Fruit fly (Drosophila melanogaster) whole organism, embryonic: ENCODE results near the gene Acp63F.

ENCODE experiments used
- CG10274 ChIP-seq: fragments of 200-800 bp; sonication (Bioruptor generic); optimal IDR thresholded peaks from 3 replicates; lab custom pipeline; 2017; ENCODE audit warnings: missing biosample characterization, mild to moderate bottlenecking, missing genetic modification characterization
- CG10565 ChIP-seq: fragments of 200-800 bp; sonication (Bioruptor generic); optimal IDR thresholded peaks from 3 replicates; lab custom pipeline; 2016; ENCODE audit warnings: missing biosample characterization, mild to moderate bottlenecking, missing genetic modification characterization
- CG11504 ChIP-seq: fragments of 200-800 bp; sonication (Bioruptor generic); optimal IDR thresholded peaks from 3 replicates; lab custom pipeline; 2019; ENCODE audit warnings: missing biosample characterization, mild to moderate bottlenecking, missing genetic modification characterization, moderate library complexity
- CG11695 ChIP-seq: fragments of 200-800 bp; sonication (Bioruptor generic); IDR thresholded peaks from 3 replicates; pipeline ENCODE4 v1.3.6; 2022; ENCODE audit warnings: missing biosample characterization, missing genetic modification characterization
- CG13123 ChIP-seq: fragments of 200-800 bp; sonication (Bioruptor generic); optimal IDR thresholded peaks from 2 replicates; lab custom pipeline; 2016; ENCODE audit warnings: missing biosample characterization, missing genetic modification characterization
- CG14014 ChIP-seq: fragments of 200-800 bp; sonication (Bioruptor generic); IDR thresholded peaks from 2 replicates; pipeline ENCODE4 v1.3.6; 2022; ENCODE audit warnings: missing biosample characterization, missing genetic modification characterization
- CG14965 ChIP-seq: fragments of 200-800 bp; sonication (Bioruptor generic); optimal IDR thresholded peaks from 2 replicates; lab custom pipeline; 2016; ENCODE audit warnings: missing biosample characterization, missing genetic modification characterization, borderline replicate concordance
- CG15011 ChIP-seq: fragments of 200-800 bp; sonication (Bioruptor generic); optimal IDR thresholded peaks from 3 replicates; lab custom pipeline; 2018; ENCODE audit warnings: missing biosample characterization, mild to moderate bottlenecking, missing genetic modification characterization
- CG1602 ChIP-seq: fragments of 200-800 bp; sonication (Bioruptor generic); optimal IDR thresholded peaks from 3 replicates; lab custom pipeline; 2016; ENCODE audit warnings: missing biosample characterization, missing genetic modification characterization
- CG17829 ChIP-seq: fragments of 200-800 bp; optimal IDR thresholded peaks from 2 replicates; lab custom pipeline; 2019; ENCODE audit warnings: missing biosample characterization, mild to moderate bottlenecking, missing genetic modification characterization, moderate library complexity
- CG31441 ChIP-seq: fragments of 200-800 bp; sonication (Bioruptor generic); IDR thresholded peaks from 2 replicates; pipeline ENCODE4 v1.3.6; 2022; ENCODE audit warnings: missing biosample characterization, missing genetic modification characterization
- CG34224 ChIP-seq: fragments of 200-800 bp; sonication (Bioruptor generic); IDR thresholded peaks from 3 replicates; pipeline ENCODE4 v1.3.6; 2022; ENCODE audit warnings: missing biosample characterization, missing genetic modification characterization; ENCODE audit not compliant: partially characterized antibody
- CG5180 ChIP-seq: fragments of 200-800 bp; sonication (Bioruptor generic); optimal IDR thresholded peaks from 3 replicates; lab custom pipeline; 2017; ENCODE audit warnings: missing biosample characterization, missing genetic modification characterization, mild to moderate bottlenecking, moderate library complexity, missing genetic modification reagents
- CG5953 ChIP-seq: fragments of 200-800 bp; sonication (Bioruptor generic); IDR thresholded peaks from 2 replicates; pipeline ENCODE4 v1.3.6; 2022; ENCODE audit warnings: missing biosample characterization, missing genetic modification characterization
- CG7556 ChIP-seq: fragments of 200-800 bp; sonication (Bioruptor generic); optimal IDR thresholded peaks from 2 replicates; lab custom pipeline; 2017; ENCODE audit warnings: missing biosample characterization, mild to moderate bottlenecking, missing genetic modification characterization
- CG9437 ChIP-seq: fragments of 200-800 bp; sonication (Bioruptor generic); optimal IDR thresholded peaks from 2 replicates; lab custom pipeline; 2018; ENCODE audit warnings: missing biosample characterization, mild to moderate bottlenecking, missing genetic modification characterization
- CkIIα-i1 ChIP-seq: fragments of 200-800 bp; sonication (Bioruptor generic); IDR thresholded peaks from 2 replicates; pipeline ENCODE4 v1.3.6; 2022; ENCODE audit warnings: missing biosample characterization, missing genetic modification characterization
- D19A ChIP-seq: fragments of 200-800 bp; optimal IDR thresholded peaks from 3 replicates; lab custom pipeline; 2019; ENCODE audit warnings: missing biosample characterization, mild to moderate bottlenecking, missing genetic modification characterization, moderate library complexity
- Dbx ChIP-seq: fragments of 200-800 bp; sonication (Bioruptor generic); IDR thresholded peaks from 3 replicates; pipeline ENCODE4 v1.3.6; 2022; ENCODE audit warnings: missing biosample characterization, missing genetic modification characterization
- Dfd ChIP-seq, 2 experiments: fragments of >200 bp; optimal IDR thresholded peaks; 2 replicates each; lab custom pipeline; 2017; ENCODE audit warnings: missing biosample characterization in 2 of 2, missing genetic modification characterization in 2 of 2
- Fer3 ChIP-seq: fragments of 200-800 bp; sonication (Bioruptor generic); optimal IDR thresholded peaks from 2 replicates; lab custom pipeline; 2018; ENCODE audit warnings: missing biosample characterization, mild to moderate bottlenecking, missing genetic modification characterization, moderate library complexity
- H2.0 ChIP-seq: fragments of 200-800 bp; sonication (Bioruptor generic); IDR thresholded peaks from 2 replicates; pipeline ENCODE4 v1.3.6; 2022; ENCODE audit warnings: missing biosample characterization, missing genetic modification characterization
- HmgZ ChIP-seq: fragments of 200-800 bp; sonication (Bioruptor generic); optimal IDR thresholded peaks from 2 replicates; lab custom pipeline; 2018; ENCODE audit warnings: missing biosample characterization, mild to moderate bottlenecking, missing genetic modification characterization
- MBD-R2 ChIP-seq: fragments of 200-800 bp; sonication (Bioruptor generic); IDR thresholded peaks from 2 replicates; pipeline ENCODE4 v1.3.6; 2022; ENCODE audit warnings: missing biosample characterization, missing genetic modification characterization
- Mrtf ChIP-seq: fragments of 200-800 bp; sonication (Bioruptor generic); IDR thresholded peaks from 3 replicates; pipeline ENCODE4 v1.3.6; 2022; ENCODE audit warnings: missing biosample characterization, missing genetic modification characterization
- Opbp ChIP-seq: fragments of 200-800 bp; sonication (Bioruptor generic); IDR thresholded peaks from 3 replicates; pipeline ENCODE4 v1.3.6; 2022; ENCODE audit warnings: missing biosample characterization, missing genetic modification characterization; ENCODE audit not compliant: partially characterized antibody
- PHDP ChIP-seq: fragments of 200-800 bp; sonication (Bioruptor generic); optimal IDR thresholded peaks from 3 replicates; lab custom pipeline; 2018; ENCODE audit warnings: missing biosample characterization, mild to moderate bottlenecking, missing genetic modification characterization, moderate library complexity
- Pdp1 ChIP-seq, 2 experiments: fragments of 200-800 bp; sonication (Bioruptor generic); optimal IDR thresholded peaks; 3 replicates each; lab custom pipeline; 2016; ENCODE audit warnings: missing biosample characterization in 2 of 2, missing genetic modification characterization in 2 of 2, mild to moderate bottlenecking in 1 of 2, moderate library complexity in 1 of 2
- Sry-β ChIP-seq: fragments of 200-800 bp; sonication (Bioruptor generic); optimal IDR thresholded peaks from 2 replicates; lab custom pipeline; 2018; ENCODE audit warnings: missing biosample characterization, mild to moderate bottlenecking, missing genetic modification characterization, moderate library complexity
- Sry-δ ChIP-seq: fragments of 200-800 bp; sonication (Bioruptor generic); optimal IDR thresholded peaks from 2 replicates; lab custom pipeline; 2016; ENCODE audit warnings: missing biosample characterization, missing genetic modification characterization
- Usf ChIP-seq: fragments of 200-800 bp; sonication (Bioruptor generic); optimal IDR thresholded peaks from 2 replicates; lab custom pipeline; 2017; ENCODE audit warnings: missing genotype, missing biosample characterization, missing genetic modification characterization
- br ChIP-seq: fragments of >200 bp; optimal IDR thresholded peaks from 2 replicates; lab custom pipeline; 2017
- cato ChIP-seq: fragments of 200-800 bp; sonication (Bioruptor generic); optimal IDR thresholded peaks from 2 replicates; lab custom pipeline; 2016; ENCODE audit warnings: missing biosample characterization, missing genetic modification characterization, borderline replicate concordance
- chinmo ChIP-seq: fragments of 200-800 bp; sonication (Bioruptor generic); IDR thresholded peaks from 4 replicates; pipeline ENCODE4 v1.3.6; 2022; ENCODE audit warnings: missing biosample characterization, missing genetic modification characterization; ENCODE audit not compliant: partially characterized antibody
- dmrt11E ChIP-seq: fragments of 200-800 bp; sonication (Bioruptor generic); optimal IDR thresholded peaks from 3 replicates; lab custom pipeline; 2018; ENCODE audit warnings: missing biosample characterization, mild to moderate bottlenecking, missing genetic modification characterization, moderate library complexity
- dmrt99B ChIP-seq: fragments of 200-800 bp; sonication (Bioruptor generic); optimal IDR thresholded peaks from 2 replicates; lab custom pipeline; 2018; ENCODE audit warnings: missing biosample characterization, mild to moderate bottlenecking, missing genetic modification characterization, moderate library complexity
- dpn ChIP-seq, 2 experiments: fragments of 200-800 bp; sonication (Bioruptor generic); optimal IDR thresholded peaks; 3 replicates each; lab custom pipeline; 2016; ENCODE audit warnings: missing biosample characterization in 2 of 2, missing genetic modification characterization in 2 of 2
- ewg ChIP-seq: fragments of 200-800 bp; sonication (Bioruptor generic); optimal IDR thresholded peaks from 3 replicates; lab custom pipeline; 2017; ENCODE audit warnings: mild to moderate bottlenecking, missing biosample characterization, missing genetic modification reagents, missing genetic modification characterization
- hkb ChIP-seq, 2 experiments: fragments of 200-800 bp in 1 of 2; fragments of >200 bp in 1 of 2; sonication (Bioruptor generic) in 1 of 2; IDR thresholded peaks in 1 of 2; optimal IDR thresholded peaks in 1 of 2; 2 replicates each; pipeline versions ENCODE4 v1.3.6 to Lab custom; 2017 to 2022; ENCODE audit warnings: missing biosample characterization in 1 of 2, missing genetic modification characterization in 1 of 2
- jumu ChIP-seq: fragments of 200-800 bp; sonication (Bioruptor generic); optimal IDR thresholded peaks from 3 replicates; lab custom pipeline; 2016; ENCODE audit warnings: missing biosample characterization, missing genetic modification characterization
- lilli ChIP-seq: fragments of 200-800 bp; sonication (Bioruptor generic); optimal IDR thresholded peaks from 3 replicates; lab custom pipeline; 2016; ENCODE audit warnings: missing biosample characterization, missing genetic modification characterization
- pan ChIP-seq, 4 experiments: fragments of >200 bp in 3 of 4; fragments of 200-800 bp in 1 of 4; sonication (Bioruptor generic) in 1 of 4; optimal IDR thresholded peaks in 3 of 4; IDR thresholded peaks in 1 of 4; 2 replicates each; pipeline versions ENCODE4 v1.3.6 to Lab custom; 2017 to 2022; ENCODE audit warnings: missing biosample characterization in 2 of 4, missing genetic modification characterization in 2 of 4, mixed read lengths in 1 of 4
- phol ChIP-seq: fragments of 200-800 bp; sonication (Bioruptor generic); optimal IDR thresholded peaks from 3 replicates; lab custom pipeline; 2018; ENCODE audit warnings: missing biosample characterization, mild to moderate bottlenecking, missing genetic modification characterization, moderate library complexity
- sc ChIP-seq, 3 experiments: fragments of >200 bp in 2 of 3; fragments of 200-800 bp in 1 of 3; sonication (Bioruptor generic) in 1 of 3; optimal IDR thresholded peaks; 2 replicates in 2 of 3; 3 replicates in 1 of 3; lab custom pipeline; 2017; ENCODE audit warnings: mild to moderate bottlenecking in 1 of 3, missing biosample characterization in 1 of 3, missing genetic modification characterization in 1 of 3, missing genetic modification reagents in 1 of 3
- sob ChIP-seq: fragments of 200-800 bp; sonication (Bioruptor generic); IDR thresholded peaks from 2 replicates; pipeline ENCODE4 v1.3.6; 2022; ENCODE audit warnings: missing biosample characterization, missing genetic modification characterization
- toy ChIP-seq: fragments of 200-800 bp; sonication (Bioruptor generic); IDR thresholded peaks from 2 replicates; pipeline ENCODE4 v1.3.6; 2022; ENCODE audit warnings: missing biosample characterization, missing genetic modification characterization
- unpg ChIP-seq: fragments of 200-800 bp; sonication (Bioruptor generic); optimal IDR thresholded peaks from 3 replicates; lab custom pipeline; 2018; ENCODE audit warnings: missing biosample characterization, mild to moderate bottlenecking, missing genetic modification characterization, moderate library complexity

Gene Acp63F

DNA sequence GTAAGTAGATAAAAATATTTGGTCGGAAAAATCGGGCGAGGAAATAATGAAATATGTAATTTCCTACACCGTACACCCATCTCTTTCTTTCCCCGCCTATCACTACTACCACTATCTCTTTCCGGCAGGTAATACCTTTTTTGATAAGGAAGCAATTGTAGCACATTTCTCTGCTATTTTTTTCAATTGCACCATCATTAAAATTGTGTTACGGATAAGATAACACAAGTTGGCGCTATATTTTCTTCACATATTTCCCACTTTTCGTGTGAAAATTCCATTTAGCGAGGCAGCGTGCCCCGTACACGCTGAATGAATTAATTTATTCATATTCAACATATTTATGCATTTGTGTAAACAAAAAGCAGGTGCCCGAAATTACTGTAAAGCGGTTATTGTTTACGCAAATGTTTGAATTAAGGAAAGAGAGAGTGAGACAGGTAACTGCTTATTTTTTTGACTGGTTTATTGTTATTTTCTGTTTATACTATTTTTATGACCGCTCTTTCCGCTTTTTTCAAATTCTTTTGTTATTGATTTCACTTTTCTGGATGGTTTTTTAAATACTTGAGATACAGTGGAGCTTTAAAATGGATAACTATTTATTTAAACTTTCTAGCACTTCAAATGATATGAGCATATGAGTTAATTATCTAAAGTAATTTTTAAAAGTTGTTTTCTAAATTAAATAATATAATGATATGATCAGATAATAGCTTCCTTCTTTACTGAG is 29.6 kb downstream of the Acp63F start:
- no peak for TF ChIP-seq CG14965 (GFP tag; lab: Kevin White, UChicago)
- peak; percentile 48 for TF ChIP-seq H2.0 (GFP tag; lab: Robert Waterston, UW)
- TF ChIP-seq ewg = peak; percentile 26
- TF ChIP-seq sob = peak; percentile 44; the same call in 1 of the 2 replicates
- no peak for TF ChIP-seq Sry-δ
- peak; percentile 21; the same call in 1 of the 2 replicates for TF ChIP-seq MBD-R2 (GFP tag; lab: Robert Waterston, UW)
- peak; percentile 50 for TF ChIP-seq CG17829 (tag; lab: Kevin White, UChicago)
- TF ChIP-seq jumu (GFP tag; lab: Kevin White, UChicago) = no peak
- no peak for TF ChIP-seq chinmo (GFP tag; lab: Robert Waterston, UW)
- no peak for TF ChIP-seq sc (optimal IDR thresholded peaks at IDR 0.05; lab: Kevin White, UChicago)
- TF ChIP-seq sc (GFP tag; optimal IDR thresholded peaks at IDR 0.05; lab: Kevin White, UChicago) = no peak
- no peak for TF ChIP-seq toy (GFP tag; lab: Robert Waterston, UW)
- TF ChIP-seq CkIIα-i1 = no peak
- peak; percentile 42; the same call in 1 of the 3 replicates for TF ChIP-seq Dbx (GFP tag; lab: Robert Waterston, UW)
- peak; percentile 66 for TF ChIP-seq dmrt99B (tag; lab: Kevin White, UChicago)
- no peak for TF ChIP-seq CG10565 (GFP tag; lab: Kevin White, UChicago)
- TF ChIP-seq Pdp1 (GFP tag; optimal IDR thresholded peaks at IDR 0.05; lab: Kevin White, UChicago) = peak in 1 of 2 experiments; percentile 8
- TF ChIP-seq HmgZ = no peak
- TF ChIP-seq CG10274 (GFP tag; lab: Kevin White, UChicago) = no peak
- no peak for TF ChIP-seq Dfd (GFP tag; optimal IDR thresholded peaks at IDR 0.05; lab: Kevin White, UChicago)
- no peak for TF ChIP-seq hkb (optimal IDR thresholded peaks at IDR 0.05; lab: Kevin White, UChicago)
- peak; percentile 63 for TF ChIP-seq hkb (GFP tag; IDR thresholded peaks at IDR 0.05; lab: Robert Waterston, UW)
- peak; percentile 48 for TF ChIP-seq CG9437
- TF ChIP-seq phol (tag; lab: Kevin White, UChicago) = peak; percentile 48
- no peak for TF ChIP-seq pan (optimal IDR thresholded peaks at IDR 0.05; lab: Kevin White, UChicago)
- TF ChIP-seq pan (GFP tag; optimal IDR thresholded peaks at IDR 0.05 in 1 of 2, IDR thresholded peaks at IDR 0.05 in 1 of 2) = peak in 1 of 2 experiments; percentile 58
- peak; percentile 74 for TF ChIP-seq unpg (GFP tag; lab: Kevin White, UChicago)
- TF ChIP-seq Mrtf (GFP tag; lab: Robert Waterston, UW) = peak; percentile 27; the same call in 1 of the 3 replicates
- TF ChIP-seq br (lab: Kevin White, UChicago) = no peak
- TF ChIP-seq PHDP (tag; lab: Kevin White, UChicago) = peak; percentile 56
- no peak for TF ChIP-seq Opbp (GFP tag; lab: Robert Waterston, UW)
- peak; percentile 47 for TF ChIP-seq Fer3
- TF ChIP-seq CG14014 = peak; percentile 53; the same call in 1 of the 2 replicates
- no peak for TF ChIP-seq CG34224
- peak; percentile 12 for TF ChIP-seq CG1602 (GFP tag; lab: Kevin White, UChicago)
- no peak for TF ChIP-seq Usf (GFP tag; lab: Kevin White, UChicago)
- TF ChIP-seq Sry-β (GFP tag; lab: Kevin White, UChicago) = no peak
- TF ChIP-seq CG13123 (GFP tag; lab: Kevin White, UChicago) = no peak
- TF ChIP-seq CG11504 (tag; lab: Kevin White, UChicago) = peak; percentile 68
- TF ChIP-seq CG15011 (GFP tag; lab: Kevin White, UChicago) = no peak
- TF ChIP-seq CG7556 = peak; percentile 41
- peak; percentile 66 for TF ChIP-seq CG31441 (GFP tag; lab: Robert Waterston, UW)
- TF ChIP-seq D19A = peak; percentile 48
- peak in 1 of 2 experiments; percentile 38 for TF ChIP-seq dpn (GFP tag; optimal IDR thresholded peaks at IDR 0.05; lab: Kevin White, UChicago)
- TF ChIP-seq lilli = peak; percentile 5
- TF ChIP-seq cato (GFP tag; lab: Kevin White, UChicago) = no peak
- TF ChIP-seq dmrt11E = peak; percentile 37
- TF ChIP-seq CG5953 (GFP tag; lab: Robert Waterston, UW) = 0 out of 2 replicates have a peak, but pooled peaks have one; percentile 5
- no peak for TF ChIP-seq CG5180 (GFP tag; lab: Kevin White, UChicago)
- TF ChIP-seq CG11695 (GFP tag; lab: Robert Waterston, UW) = peak; percentile 52; the same call in 2 of the 3 replicates
